Worm (Caenorhabditis elegans) whole organism, L1 larva: ENCODE data around the gene cyh-1.

Experiments
- aly-2 ChIP-seq: fragments of 150-350 bp; optimal IDR thresholded peaks from 2 replicates; lab custom pipeline; 2014; ENCODE audit warnings: missing biosample characterization, missing genetic modification characterization
- ceh-63 ChIP-seq: fragments of 200-800 bp; sonication (Bioruptor generic); optimal IDR thresholded peaks from 2 replicates; lab custom pipeline; 2018; ENCODE audit warnings: mild to moderate bottlenecking, missing genetic modification characterization, missing compliant biosample characterization
- ces-1 ChIP-seq: fragments of 150-350 bp; optimal IDR thresholded peaks from 2 replicates; lab custom pipeline; 2014; ENCODE audit warnings: missing biosample characterization, missing genetic modification reagents, missing genetic modification characterization
- fkh-10 ChIP-seq: sonication (generic microtip); optimal IDR thresholded peaks from 2 replicates; lab custom pipeline; 2017; ENCODE audit warnings: missing biosample characterization, missing genetic modification reagents, missing genetic modification characterization
- lin-15B ChIP-seq: fragments of 150-350 bp; sonication (generic microtip); optimal IDR thresholded peaks from 3 replicates; lab custom pipeline; 2014; ENCODE audit warnings: missing biosample characterization, missing genetic modification characterization
- lin-39 ChIP-seq: fragments of 150-350 bp; optimal IDR thresholded peaks from 2 replicates; lab custom pipeline; 2014; ENCODE audit warnings: missing biosample characterization, missing genetic modification reagents, missing genetic modification characterization
- nhr-11 ChIP-seq: fragments of 150-350 bp; optimal IDR thresholded peaks from 2 replicates; lab custom pipeline; 2014; ENCODE audit warnings: missing biosample characterization, missing genetic modification characterization
- nhr-237 ChIP-seq: fragments of 150-350 bp; optimal IDR thresholded peaks from 2 replicates; lab custom pipeline; 2014; ENCODE audit warnings: missing biosample characterization, missing genetic modification characterization
- unc-130 ChIP-seq: fragments of 150-350 bp; optimal IDR thresholded peaks from 2 replicates; lab custom pipeline; 2017; ENCODE audit warnings: missing biosample characterization, missing genetic modification characterization, inconsistent platforms
- unc-62 ChIP-seq: fragments of 150-350 bp; optimal IDR thresholded peaks from 2 replicates; lab custom pipeline; 2014; ENCODE audit warnings: missing biosample characterization, missing genetic modification reagents, missing genetic modification characterization

DNA sequence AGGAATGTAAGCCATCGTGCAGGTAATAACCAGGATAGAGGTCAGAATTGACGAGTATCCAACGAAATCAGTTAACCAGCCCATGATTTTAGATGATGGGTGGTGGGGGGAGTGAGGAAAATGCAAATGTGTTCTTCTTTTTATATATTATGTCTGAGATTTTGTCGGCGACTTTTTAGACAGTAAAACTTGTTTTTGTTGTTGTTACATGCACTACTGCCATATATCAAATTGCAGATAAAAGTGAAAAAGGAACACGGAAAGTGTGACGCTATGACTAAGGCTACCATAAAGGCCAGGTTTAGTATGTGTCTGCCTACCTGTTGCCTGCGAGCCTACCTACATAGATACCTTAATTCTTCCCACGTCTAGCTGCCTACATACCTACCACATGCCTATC, 19.3 kb downstream of the cyh-1 start, which contains the start of gene col-72:
- no peak for TF ChIP-seq ceh-63 (GFP tag; lab: Kevin White, UChicago)
- no peak for TF ChIP-seq unc-130
- no peak for TF ChIP-seq fkh-10 (GFP tag; lab: Kevin White, UChicago)
- TF ChIP-seq aly-2 = no peak
- no peak for TF ChIP-seq lin-39 (tag; lab: Kevin White, UChicago)
- TF ChIP-seq lin-15B (tag; lab: Kevin White, UChicago) = no peak
- no peak for TF ChIP-seq ces-1
- no peak for TF ChIP-seq nhr-11
- TF ChIP-seq unc-62 (GFP tag; lab: Kevin White, UChicago) = no peak
- no peak for TF ChIP-seq nhr-237 (tag; lab: Kevin White, UChicago)
